Worm (Caenorhabditis elegans): Measurements from ENCODE around the gene nspg-11.
"Not testable (repeated sequence)": the region's sequence is repeated elsewhere in the genome, so short reads cannot be mapped to it uniquely, and the experiment has no call there.

Gene nspg-11

ce11 chrIV:9312827-9313226 lies 11.1 kb downstream of the nspg-11 start, which contains the start of gene F49C12.7:
F49C12.7 (minus strand) TSS chrIV:9312927.
- TF ChIP-seq lin-15B, skn-1, fos-1 (tag; optimal IDR thresholded peaks at IDR 0.05): not testable (repeated sequence)

DNA sequence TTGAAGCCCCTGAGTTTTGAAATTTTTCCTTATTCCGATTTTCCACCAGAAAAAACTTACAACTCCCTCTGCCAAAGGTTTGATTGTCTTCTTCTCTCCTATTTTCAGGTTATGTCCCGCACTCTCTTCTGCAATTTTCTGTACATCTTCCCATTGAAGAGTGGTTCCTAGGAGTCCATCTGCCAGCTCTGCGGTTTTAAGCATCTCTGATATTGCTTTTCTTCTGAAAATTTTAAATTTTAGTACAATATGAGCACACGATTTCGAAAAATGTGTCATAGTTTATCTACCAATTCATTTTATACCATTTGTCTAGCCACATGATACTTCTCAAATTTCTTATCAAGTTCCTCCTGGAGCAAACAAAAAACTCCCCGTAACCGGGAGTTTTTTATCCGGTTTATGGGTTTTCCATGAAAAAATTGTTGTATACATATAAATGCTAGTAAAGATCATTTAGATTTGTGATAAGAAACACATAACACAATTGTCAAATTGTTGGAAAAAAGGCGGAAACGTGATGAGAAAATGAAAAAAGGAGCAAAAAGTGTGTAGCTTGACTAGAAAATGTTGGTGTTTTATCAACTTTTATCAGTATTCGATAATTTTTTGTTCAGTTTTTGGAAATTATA lies 12.8 kb downstream of the nspg-11 start:
- peak; percentile 57 for TF ChIP-seq jun-1 (tag; optimal IDR thresholded peaks at IDR 0.05)
- no peak for TF ChIP-seq nhr-76 (tag; optimal IDR thresholded peaks at IDR 0.05)
- no peak for TF ChIP-seq egl-27 (tag; optimal IDR thresholded peaks at IDR 0.05)
- peak; percentile 73 for TF ChIP-seq pqm-1 (tag; optimal IDR thresholded peaks at IDR 0.05)
- no peak for TF ChIP-seq tbx-2 (tag; optimal IDR thresholded peaks at IDR 0.05)
- TF ChIP-seq pha-4 (tag; optimal IDR thresholded peaks at IDR 0.05): peak; percentile 3
- TF ChIP-seq eor-1 (tag; optimal IDR thresholded peaks at IDR 0.05): no peak
- TF ChIP-seq mml-1 (tag; optimal IDR thresholded peaks at IDR 0.05): no peak
- TF ChIP-seq ceh-16 (tag; optimal IDR thresholded peaks at IDR 0.05): no peak
- no peak for TF ChIP-seq nhr-237 (tag; optimal IDR thresholded peaks at IDR 0.05)
- TF ChIP-seq elt-2 (tag; optimal IDR thresholded peaks at IDR 0.05): peak; percentile 89

DNA sequence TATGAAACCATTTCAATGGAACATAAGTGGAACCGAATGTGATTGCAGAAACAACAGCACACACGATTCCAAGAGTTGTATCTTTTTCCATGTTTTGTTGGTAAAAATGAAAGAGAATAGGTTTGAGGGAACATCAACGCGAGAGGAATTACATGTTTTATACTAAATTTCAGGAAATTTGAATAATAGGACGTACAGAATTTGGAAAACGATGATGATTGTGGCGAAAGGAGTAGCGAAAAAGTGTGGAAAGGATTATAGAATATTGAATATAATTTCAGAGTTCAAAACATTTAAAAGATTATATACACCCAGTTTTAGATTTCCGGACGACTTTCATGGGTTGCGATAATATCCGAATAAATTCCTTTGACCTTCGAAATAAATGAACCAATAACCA lies 14.9 kb downstream of the nspg-11 start, which contains the start of gene F49C12.6:
Gene F49C12.6 (minus strand): TSS at position 101 of the 400 bp plus-strand sequence.
- no peak for TF ChIP-seq nhr-67 (tag; optimal IDR thresholded peaks at IDR 0.05)
- no peak for TF ChIP-seq nhr-77 (tag; optimal IDR thresholded peaks at IDR 0.05)
- TF ChIP-seq hmg-11 (tag; optimal IDR thresholded peaks at IDR 0.05): no peak
- TF ChIP-seq elt-3 (tag; optimal IDR thresholded peaks at IDR 0.05): no peak
- TF ChIP-seq pha-4 (tag; optimal IDR thresholded peaks at IDR 0.05): no peak
- no peak for TF ChIP-seq mml-1 (tag; optimal IDR thresholded peaks at IDR 0.05)
- TF ChIP-seq eor-1 (tag; optimal IDR thresholded peaks at IDR 0.05): no peak
- no peak for TF ChIP-seq daf-12 (tag; optimal IDR thresholded peaks at IDR 0.05)

DNA sequence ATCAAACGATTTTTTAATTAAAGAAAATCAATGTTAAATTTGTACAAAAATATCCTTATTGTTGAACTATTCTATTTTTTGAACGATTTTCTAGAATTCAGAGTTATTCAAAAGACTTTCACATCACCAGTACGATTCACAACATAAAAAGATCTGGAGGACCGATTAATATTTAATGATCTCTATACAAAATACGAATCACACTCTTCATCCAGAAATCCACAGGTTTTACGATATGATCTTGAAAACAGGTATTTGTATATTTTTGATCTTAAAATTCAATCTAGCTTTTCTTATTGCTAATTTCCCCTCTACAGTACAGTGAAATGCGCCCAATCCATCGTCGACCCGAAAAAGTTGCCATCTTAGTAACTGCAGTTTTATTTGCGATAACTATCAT lies 19.3 kb downstream of the nspg-11 start, which contains the start of gene F49C12.5:
Gene F49C12.5 (plus strand): TSS at position 301 of the 400 bp plus-strand sequence.
- TF ChIP-seq lsy-12 (tag; optimal IDR thresholded peaks at IDR 0.05): no peak
- no peak for TF ChIP-seq pqm-1 (tag; optimal IDR thresholded peaks at IDR 0.05)
- TF ChIP-seq lin-39 (tag; optimal IDR thresholded peaks at IDR 0.05): no peak
- TF ChIP-seq sea-2 (GFP tag; optimal IDR thresholded peaks at IDR 0.05): no peak
- no peak for TF ChIP-seq fos-1 (tag; optimal IDR thresholded peaks at IDR 0.05)
- no peak for TF ChIP-seq nfya-1 (tag; optimal IDR thresholded peaks at IDR 0.05; ENCODE audit: insufficient read depth)

- TF ChIP-seq lin-15B (tag; optimal IDR thresholded peaks at IDR 0.05) (no peak), unc-39 (tag; optimal IDR thresholded peaks at IDR 0.05) (no peak), R02D3.7 (tag; optimal IDR thresholded peaks at IDR 0.05) (no peak), nfya-1 (tag; optimal IDR thresholded peaks at IDR 0.05; ENCODE audit: insufficient read depth) (no peak), ceh-28 (tag; optimal IDR thresholded peaks at IDR 0.05) (no peak), skn-1 (tag; optimal IDR thresholded peaks at IDR 0.05) (no peak), sea-2 (GFP tag; optimal IDR thresholded peaks at IDR 0.05) (no peak), nhr-76 (tag; optimal IDR thresholded peaks at IDR 0.05) (no peak), nhr-28 (tag; optimal IDR thresholded peaks at IDR 0.05) (no peak), nhr-43 (tag; optimal IDR thresholded peaks at IDR 0.05; ENCODE audit: poor library complexity, severe bottlenecking) (no peak), zag-1 (tag; optimal IDR thresholded peaks at IDR 0.05) (no peak), nhr-77 (tag; optimal IDR thresholded peaks at IDR 0.05) (no peak), elt-2 (tag; optimal IDR thresholded peaks at IDR 0.05) (no peak), nhr-25 (tag; optimal IDR thresholded peaks at IDR 0.05) (no peak), ztf-4 (tag; optimal IDR thresholded peaks at IDR 0.05) (no peak), hmg-11 (tag; optimal IDR thresholded peaks at IDR 0.05) (no peak), snpc-4 (tag; optimal IDR thresholded peaks at IDR 0.05) (no peak), ama-1 (optimal IDR thresholded peaks at IDR 0.05) (no peak), mml-1 (tag; optimal IDR thresholded peaks at IDR 0.05) (no peak), fkh-10 (GFP tag; optimal IDR thresholded peaks at IDR 0.05) (no peak)
Measured at ce11 chrIV:9303994-9304393, 19.9 kb downstream of the nspg-11 start, which contains the start of gene F49C12.4. F49C12.4 (minus strand) TSS chrIV:9304094.
